Fruit fly (Drosophila melanogaster) whole organism, pupa: ENCODE data around the gene Rlb1.

ENCODE experiments used
- CG13204 ChIP-seq: fragments of 200-800 bp; sonication (Bioruptor generic); optimal IDR thresholded peaks from 2 replicates; lab custom pipeline; 2018; ENCODE audit warnings: missing biosample characterization, mild to moderate bottlenecking, missing genetic modification characterization, moderate library complexity
- CG15710 ChIP-seq: fragments of 200-800 bp; sonication (Bioruptor generic); optimal IDR thresholded peaks from 2 replicates; lab custom pipeline; 2018; ENCODE audit warnings: missing biosample characterization, mild to moderate bottlenecking, missing genetic modification characterization, moderate library complexity
- CG8301 ChIP-seq: fragments of 200-800 bp; sonication (Bioruptor generic); optimal IDR thresholded peaks from 2 replicates; lab custom pipeline; 2018; ENCODE audit warnings: missing biosample characterization, mild to moderate bottlenecking, missing genetic modification characterization
- EcR ChIP-seq: fragments of 200-800 bp; sonication (Bioruptor generic); optimal IDR thresholded peaks from 3 replicates; lab custom pipeline; 2019; ENCODE audit warnings: missing biosample characterization, missing genetic modification characterization, mild to moderate bottlenecking, moderate library complexity, missing genetic modification reagents

dm6 chr3R:9503329-9504088, 9.6 kb upstream of the Rlb1 start:
- TF ChIP-seq EcR (GFP tag; lab: Kevin White, UChicago) (peak; percentile 35), CG13204 (no peak), CG15710 (tag; lab: Kevin White, UChicago) (no peak), CG8301 (tag; lab: Kevin White, UChicago) (no peak)
